Worm (Caenorhabditis elegans) whole organism, L1 larva: ENCODE data around the gene F35E8.2.

Experiments used
- C16A3.4 ChIP-seq: fragments of 150-350 bp; optimal IDR thresholded peaks from 2 replicates; lab custom pipeline; 2014; ENCODE audit warnings: missing biosample characterization, missing genetic modification characterization
- alr-1 ChIP-seq: fragments of 200-800 bp; sonication (Bioruptor generic); optimal IDR thresholded peaks from 2 replicates; lab custom pipeline; 2018; ENCODE audit warnings: borderline replicate concordance, mild to moderate bottlenecking, missing genetic modification characterization, missing compliant biosample characterization
- ama-1 ChIP-seq: fragments of 150-350 bp; optimal IDR thresholded peaks from 2 replicates; lab custom pipeline; 2014
- ceh-88 ChIP-seq: fragments of 200-800 bp; sonication (Bioruptor generic); IDR thresholded peaks from 2 replicates; pipeline ENCODE4 v1.3.6; 2022; ENCODE audit warnings: missing genetic modification characterization, missing compliant biosample characterization
- irx-1 ChIP-seq: sonication (generic microtip); optimal IDR thresholded peaks from 2 replicates; lab custom pipeline; 2016; ENCODE audit warnings: missing genetic modification characterization, missing compliant biosample characterization
- nhr-71 ChIP-seq: sonication (generic microtip); optimal IDR thresholded peaks from 2 replicates; lab custom pipeline; 2016; ENCODE audit warnings: mild to moderate bottlenecking, missing genetic modification characterization, moderate library complexity, missing compliant biosample characterization
- nhr-76 ChIP-seq: sonication (generic microtip); optimal IDR thresholded peaks from 2 replicates; lab custom pipeline; 2017; ENCODE audit warnings: missing biosample characterization, missing genetic modification characterization
- nhr-84 ChIP-seq: sonication (generic microtip); optimal IDR thresholded peaks from 2 replicates; lab custom pipeline; 2017; ENCODE audit warnings: missing biosample characterization, missing genetic modification characterization
- snpc-4 ChIP-seq: fragments of 150-350 bp; optimal IDR thresholded peaks from 2 replicates; lab custom pipeline; 2014; ENCODE audit warnings: missing biosample characterization, missing genetic modification characterization
- tbx-2 ChIP-seq: sonication (generic microtip); optimal IDR thresholded peaks from 2 replicates; lab custom pipeline; 2016; ENCODE audit warnings: missing genetic modification characterization, missing compliant biosample characterization
- unc-62 ChIP-seq: fragments of 150-350 bp; optimal IDR thresholded peaks from 2 replicates; lab custom pipeline; 2014; ENCODE audit warnings: missing biosample characterization, missing genetic modification reagents, missing genetic modification characterization
- zag-1 ChIP-seq: fragments of 150-350 bp; optimal IDR thresholded peaks from 2 replicates; lab custom pipeline; 2014; ENCODE audit warnings: missing biosample characterization, missing genetic modification characterization

DNA sequence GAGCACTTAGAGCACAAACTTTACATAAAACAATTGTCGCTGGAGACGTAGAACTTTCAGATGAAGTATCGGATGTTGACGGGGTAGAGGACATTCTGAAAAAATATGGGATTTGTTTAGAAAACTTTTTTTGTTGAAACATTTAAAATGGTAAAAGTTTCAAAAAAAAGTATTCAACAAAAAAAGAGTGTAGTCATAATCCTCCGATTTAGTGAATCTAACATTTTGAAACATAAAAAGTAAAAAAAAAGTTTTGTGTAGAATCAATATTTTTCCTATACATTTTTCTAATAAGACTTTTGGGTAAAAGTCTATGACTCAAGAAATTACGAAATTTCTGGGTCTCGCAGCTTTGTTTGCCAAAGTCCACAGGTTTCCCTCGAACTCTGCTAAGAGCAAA lies 8.8 kb upstream of the F35E8.2 start, which contains the start of gene nhr-213:
- TF ChIP-seq tbx-2 (tag; lab: Kevin White, UChicago) (no peak), irx-1 (tag; lab: Kevin White, UChicago) (no peak), ceh-88 (no peak), snpc-4 (no peak), ama-1 (lab: Kevin White, UChicago) (no peak), nhr-84 (tag; lab: Kevin White, UChicago) (no peak), C16A3.4 (tag; lab: Kevin White, UChicago) (no peak), nhr-71 (tag; lab: Kevin White, UChicago) (no peak), nhr-76 (tag; lab: Kevin White, UChicago) (no peak), zag-1 (tag; lab: Kevin White, UChicago) (no peak), alr-1 (no peak), unc-62 (GFP tag; lab: Kevin White, UChicago) (no peak)
